Worm (Caenorhabditis elegans): ENCODE measurements around the gene T14B4.8.

The T14B4.8 gene

DNA sequence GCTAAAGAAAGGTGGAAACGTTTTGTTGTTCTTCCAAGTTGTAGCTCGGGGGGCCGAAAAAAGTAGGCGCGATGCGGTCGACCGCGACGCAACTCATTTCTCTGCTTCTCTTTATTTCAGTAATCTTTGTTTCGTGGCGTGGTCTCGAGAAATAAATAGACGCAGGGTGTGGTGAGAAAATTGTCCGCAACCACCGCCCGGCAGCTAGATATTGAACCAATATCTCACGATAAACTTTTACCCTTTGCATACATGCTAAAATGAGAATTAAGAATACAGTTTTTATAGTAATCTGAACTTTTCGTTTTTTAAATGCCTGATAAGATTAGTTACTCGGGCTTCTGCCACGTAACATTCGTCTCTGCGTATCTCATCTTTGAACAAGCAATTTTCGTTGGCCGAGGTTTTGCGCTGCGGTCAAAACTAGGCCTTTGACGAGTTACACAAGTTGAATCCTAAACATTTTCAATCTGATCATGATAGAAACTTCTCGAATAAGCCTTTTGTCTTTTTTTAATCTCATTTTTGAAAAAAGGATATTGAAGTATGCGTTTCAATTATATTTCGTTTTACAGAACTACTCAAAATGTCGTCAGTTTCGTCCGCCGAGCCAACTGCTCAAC, 45.4 kb downstream of the T14B4.8 start, which contains the start of gene gyf-1:
TSS of gene gyf-1 (plus strand) at position 573 of the 623 bp plus-strand sequence.
- TF ChIP-seq ceh-34 (tag; optimal IDR thresholded peaks at IDR 0.05) (peak; percentile 40), pqm-1 (tag; optimal IDR thresholded peaks at IDR 0.05) (no peak), unc-3 (GFP tag; conservative IDR thresholded peaks at IDR 0.05) (no peak), unc-3 (tag; optimal IDR thresholded peaks at IDR 0.05) (no peak), C08G9.2 (tag; optimal IDR thresholded peaks at IDR 0.05) (peak; percentile 46), unc-55 (GFP tag; optimal IDR thresholded peaks at IDR 0.05) (peak; percentile 81), ztf-16 (tag; optimal IDR thresholded peaks at IDR 0.05) (no peak), ceh-2 (tag; optimal IDR thresholded peaks at IDR 0.05) (no peak), ets-4 (tag; optimal IDR thresholded peaks at IDR 0.05) (peak; percentile 36), rnt-1 (tag; optimal IDR thresholded peaks at IDR 0.05) (peak; percentile 73), ama-1 (optimal IDR thresholded peaks at IDR 0.05) (no peak), nhr-11 (tag; optimal IDR thresholded peaks at IDR 0.05) (no peak), ceh-31 (tag; optimal IDR thresholded peaks at IDR 0.05) (peak; percentile 76), ceh-18 (tag; optimal IDR thresholded peaks at IDR 0.05) (peak; percentile 26), unc-86 (tag; optimal IDR thresholded peaks at IDR 0.05) (no peak), tbx-2 (tag; optimal IDR thresholded peaks at IDR 0.05) (peak; percentile 70), tbx-7 (tag; optimal IDR thresholded peaks at IDR 0.05) (no peak), elt-4 (tag; optimal IDR thresholded peaks at IDR 0.05) (no peak)

- TF ChIP-seq mec-3 (tag; optimal IDR thresholded peaks at IDR 0.05; ENCODE audit: borderline replicate concordance) (no peak), ahr-1 (tag; optimal IDR thresholded peaks at IDR 0.05) (no peak), ref-2 (tag; optimal IDR thresholded peaks at IDR 0.05) (no peak), pat-9 (tag; optimal IDR thresholded peaks at IDR 0.05) (no peak), ceh-19 (GFP tag; optimal IDR thresholded peaks at IDR 0.05) (no peak), pag-3 (tag; optimal IDR thresholded peaks at IDR 0.05; ENCODE audit: borderline replicate concordance) (no peak), dve-1 (tag; optimal IDR thresholded peaks at IDR 0.05) (no peak), pha-4 (tag; optimal IDR thresholded peaks at IDR 0.05) (no peak), fkh-6 (tag; optimal IDR thresholded peaks at IDR 0.05) (no peak), hlh-6 (tag; optimal IDR thresholded peaks at IDR 0.05) (no peak), rnt-1 (tag; optimal IDR thresholded peaks at IDR 0.05) (no peak)
Measured at ce11 chrII:6682918-6683317, 46.3 kb downstream of the T14B4.8 start.

DNA sequence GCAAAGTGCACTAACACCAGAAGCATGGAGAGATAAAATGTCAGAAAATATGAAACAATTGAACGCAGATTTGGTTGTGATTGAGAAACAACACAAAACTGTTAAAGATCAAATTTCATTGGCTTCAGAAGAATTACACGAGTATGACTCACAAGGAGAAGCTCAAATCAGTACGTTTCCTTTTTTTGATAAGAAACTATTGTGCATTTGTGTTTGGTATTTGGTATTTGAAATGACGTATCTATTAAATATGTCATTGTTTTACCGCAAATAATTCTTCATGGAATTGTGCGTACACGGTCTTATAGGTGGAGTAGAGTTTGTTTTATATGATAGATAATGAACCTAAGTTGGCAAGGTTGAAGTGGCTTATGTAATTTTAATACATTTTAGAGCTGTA, 47.7 kb downstream of the T14B4.8 start:
- TF ChIP-seq unc-86 (tag; optimal IDR thresholded peaks at IDR 0.05), result no peak
- no peak for TF ChIP-seq ceh-19 (GFP tag; optimal IDR thresholded peaks at IDR 0.05)
- TF ChIP-seq zip-5 (tag; optimal IDR thresholded peaks at IDR 0.05), result no peak
- no peak for TF ChIP-seq ceh-48 (tag; optimal IDR thresholded peaks at IDR 0.05)
- TF ChIP-seq sdc-2 (tag; optimal IDR thresholded peaks at IDR 0.05), result no peak
- TF ChIP-seq ceh-30 (tag; optimal IDR thresholded peaks at IDR 0.05), result no peak
- TF ChIP-seq pat-9 (tag; optimal IDR thresholded peaks at IDR 0.05), result no peak
- TF ChIP-seq nhr-232 (tag; optimal IDR thresholded peaks at IDR 0.05), result no peak
- TF ChIP-seq elt-4 (tag; optimal IDR thresholded peaks at IDR 0.05), result no peak
- TF ChIP-seq K02D7.2 (tag; optimal IDR thresholded peaks at IDR 0.05), result no peak
- no peak for TF ChIP-seq pqm-1 (tag; optimal IDR thresholded peaks at IDR 0.05)

ce11 chrII:6679724-6680123, 49.5 kb downstream of the T14B4.8 start, which contains the start of gene ift-74:
Gene ift-74 (plus strand): TSS chrII:6680024.
- TF ChIP-seq fkh-6 (tag; optimal IDR thresholded peaks at IDR 0.05) (no peak), sdc-2 (tag; optimal IDR thresholded peaks at IDR 0.05) (no peak), unc-86 (tag; optimal IDR thresholded peaks at IDR 0.05) (no peak), Y22D7AL.16 (tag; optimal IDR thresholded peaks at IDR 0.05) (no peak), K02D7.2 (tag; optimal IDR thresholded peaks at IDR 0.05) (no peak), K09A11.1 (tag; optimal IDR thresholded peaks at IDR 0.05; ENCODE audit: insufficient read depth) (no peak), tbx-2 (tag; optimal IDR thresholded peaks at IDR 0.05) (no peak), hlh-15 (tag; optimal IDR thresholded peaks at IDR 0.05) (no peak), pha-2 (tag; optimal IDR thresholded peaks at IDR 0.05) (no peak), gmeb-2 (tag; optimal IDR thresholded peaks at IDR 0.05) (no peak), npax-4 (tag; optimal IDR thresholded peaks at IDR 0.05) (no peak), ceh-18 (tag; optimal IDR thresholded peaks at IDR 0.05) (no peak), nhr-11 (tag; optimal IDR thresholded peaks at IDR 0.05) (no peak), mec-3 (tag; optimal IDR thresholded peaks at IDR 0.05; ENCODE audit: borderline replicate concordance) (no peak), ceh-31 (tag; optimal IDR thresholded peaks at IDR 0.05) (no peak), ets-4 (tag; optimal IDR thresholded peaks at IDR 0.05) (no peak), hlh-30 (tag; optimal IDR thresholded peaks at IDR 0.05; ENCODE audit: insufficient read depth) (no peak), sox-4 (tag; optimal IDR thresholded peaks at IDR 0.05) (no peak), syd-9 (tag; optimal IDR thresholded peaks at IDR 0.05) (no peak), pat-9 (tag; optimal IDR thresholded peaks at IDR 0.05) (no peak)

All from whole organism, late embryonic.